Worm (Caenorhabditis elegans): ENCODE data around the gene pes-5.

The pes-5 gene

DNA sequence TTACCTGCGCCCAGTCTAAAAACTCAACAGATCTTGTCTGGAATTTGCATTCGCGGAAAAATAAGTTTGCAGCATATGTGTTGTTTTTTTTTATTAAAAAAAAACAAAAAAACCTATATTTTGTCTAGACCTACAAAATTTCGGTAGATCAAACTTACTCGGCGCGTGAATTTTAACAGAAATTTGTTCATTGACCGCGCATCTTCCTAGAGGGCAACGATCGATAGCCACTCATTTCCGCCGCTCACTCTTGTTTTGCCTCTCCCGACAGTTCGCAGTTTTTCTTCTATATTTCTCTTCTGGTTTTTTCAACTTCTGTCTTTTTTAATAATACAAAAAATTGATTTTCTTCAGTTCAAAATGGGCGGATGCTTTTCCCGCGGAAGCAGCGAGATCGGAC is 19.4 kb downstream of the pes-5 start, which contains the start of gene F43G6.7:
TSS of gene F43G6.7 (plus strand) at position 355 of the 400 bp plus-strand sequence.
- no peak for TF ChIP-seq nfya-1 (tag; optimal IDR thresholded peaks at IDR 0.05; ENCODE audit: borderline replicate concordance, insufficient read depth)
- TF ChIP-seq F52B5.7 (tag; optimal IDR thresholded peaks at IDR 0.05) = no peak
- no peak for TF ChIP-seq egl-44 (GFP tag; IDR thresholded peaks at IDR 0.05)
- TF ChIP-seq hlh-26 (GFP tag; conservative IDR thresholded peaks at IDR 0.05) = no peak
- TF ChIP-seq sdz-38 (tag; optimal IDR thresholded peaks at IDR 0.05) = no peak
- no peak for TF ChIP-seq sptf-2 (GFP tag; optimal IDR thresholded peaks at IDR 0.05)
- TF ChIP-seq Y67H2A.10 (GFP tag; conservative IDR thresholded peaks at IDR 0.05) = no peak
- 0 out of 2 replicates have a peak, but pooled peaks have one; percentile 21 for TF ChIP-seq zfh-2 (GFP tag; conservative IDR thresholded peaks at IDR 0.05)
- no peak for TF ChIP-seq C17E4.6 (GFP tag; IDR thresholded peaks at IDR 0.05)
- TF ChIP-seq him-1 (tag; optimal IDR thresholded peaks at IDR 0.05) = no peak
- TF ChIP-seq efl-1 (GFP tag; optimal IDR thresholded peaks at IDR 0.05) = peak; percentile 68
- no peak for TF ChIP-seq K12H6.12 (tag; optimal IDR thresholded peaks at IDR 0.05)
- TF ChIP-seq madf-8 (GFP tag; conservative IDR thresholded peaks at IDR 0.05) = peak; percentile 66
- no peak for TF ChIP-seq unc-62 (GFP tag; optimal IDR thresholded peaks at IDR 0.05)
- peak; percentile 78 for TF ChIP-seq madf-6 (GFP tag; IDR thresholded peaks at IDR 0.05)
- no peak for TF ChIP-seq F55B11.4 (tag; optimal IDR thresholded peaks at IDR 0.05; ENCODE audit: borderline replicate concordance, insufficient read depth)
- TF ChIP-seq ztf-22 (GFP tag; optimal IDR thresholded peaks at IDR 0.05) = no peak
- 0 out of 2 replicates have a peak, but pooled peaks have one; percentile 80 for TF ChIP-seq aptf-3 (GFP tag; IDR thresholded peaks at IDR 0.05)
- no peak for TF ChIP-seq nhr-80 (tag; optimal IDR thresholded peaks at IDR 0.05)
- TF ChIP-seq D2030.7 (GFP tag; IDR thresholded peaks at IDR 0.05) = no peak
- TF ChIP-seq fkh-3 (tag; optimal IDR thresholded peaks at IDR 0.05) = no peak
- peak; percentile 96 for TF ChIP-seq aptf-2 (GFP tag; conservative IDR thresholded peaks at IDR 0.05)
- no peak for TF ChIP-seq ceh-100 (GFP tag; IDR thresholded peaks at IDR 0.05)
- no peak for TF ChIP-seq lin-54 (GFP tag; optimal IDR thresholded peaks at IDR 0.05)
- TF ChIP-seq F10E7.11 (tag; optimal IDR thresholded peaks at IDR 0.05) = no peak
- TF ChIP-seq tlf-1 (GFP tag; optimal IDR thresholded peaks at IDR 0.05) = no peak
- no peak for TF ChIP-seq somi-1 (GFP tag; optimal IDR thresholded peaks at IDR 0.05)
- no peak for TF ChIP-seq ceh-91 (GFP tag; IDR thresholded peaks at IDR 0.05)
- TF ChIP-seq egrh-3 (GFP tag; IDR thresholded peaks at IDR 0.05) = no peak
- no peak for TF ChIP-seq Y95B8A.8 (GFP tag; IDR thresholded peaks at IDR 0.05)
- no peak for TF ChIP-seq rec-8 (tag; optimal IDR thresholded peaks at IDR 0.05)
- TF ChIP-seq xnd-1 (tag; optimal IDR thresholded peaks at IDR 0.05) = peak; percentile 10
- TF ChIP-seq gei-17 (GFP tag; optimal IDR thresholded peaks at IDR 0.05) = no peak
- no peak for TF ChIP-seq T07F8.4 (tag; optimal IDR thresholded peaks at IDR 0.05)
- no peak for TF ChIP-seq ztf-3 (GFP tag; optimal IDR thresholded peaks at IDR 0.05)

ce11 chrII:11808979-11809378 is 20.8 kb downstream of the pes-5 start, which contains the start of gene F43G6.10:
F43G6.10 (plus strand) TSS chrII:11809349.
- TF ChIP-seq akir-1 (GFP tag; optimal IDR thresholded peaks at IDR 0.05) (no peak), aptf-2 (GFP tag; conservative IDR thresholded peaks at IDR 0.05) (peak; percentile 98), madf-8 (GFP tag; conservative IDR thresholded peaks at IDR 0.05) (peak; percentile 49), efl-1 (GFP tag; optimal IDR thresholded peaks at IDR 0.05) (peak; percentile 74), lin-26 (GFP tag; IDR thresholded peaks at IDR 0.05) (no peak), snpc-1.1 (tag; optimal IDR thresholded peaks at IDR 0.05; ENCODE audit: insufficient read depth) (no peak), madf-6 (GFP tag; IDR thresholded peaks at IDR 0.05) (peak; percentile 86), dpl-1 (GFP tag; optimal IDR thresholded peaks at IDR 0.05) (peak; percentile 13)

All from whole organism, young adult.